Fruit fly (Drosophila melanogaster) whole organism, embryonic: Measurements from ENCODE around the gene Sgsh.
A peak's percentile ranks its signal among the peaks of the same experiment; 100 is the strongest.

ENCODE experiments used
- Bteb2 ChIP-seq: fragments of 200-800 bp; sonication (Bioruptor generic); optimal IDR thresholded peaks from 2 replicates; lab custom pipeline; 2016; ENCODE audit warnings: missing biosample characterization, missing genetic modification characterization
- CG10979 ChIP-seq: fragments of 200-800 bp; sonication (Bioruptor generic); optimal IDR thresholded peaks from 2 replicates; lab custom pipeline; 2018; ENCODE audit warnings: missing biosample characterization, mild to moderate bottlenecking, missing genetic modification characterization, moderate library complexity
- CG11560 ChIP-seq: fragments of 200-800 bp; sonication (Bioruptor generic); IDR thresholded peaks from 3 replicates; pipeline ENCODE4 v1.3.6; 2022; ENCODE audit warnings: missing biosample characterization, missing genetic modification characterization
- CG11723 ChIP-seq: fragments of 200-800 bp; sonication (Bioruptor generic); optimal IDR thresholded peaks from 2 replicates; lab custom pipeline; 2017; ENCODE audit warnings: missing biosample characterization, mild to moderate bottlenecking, missing genetic modification characterization
- CG12769 ChIP-seq: fragments of 200-800 bp; sonication (Bioruptor generic); optimal IDR thresholded peaks from 2 replicates; lab custom pipeline; 2019; ENCODE audit warnings: missing biosample characterization, mild to moderate bottlenecking, missing genetic modification characterization, moderate library complexity
- CG13123 ChIP-seq: fragments of 200-800 bp; sonication (Bioruptor generic); optimal IDR thresholded peaks from 2 replicates; lab custom pipeline; 2016; ENCODE audit warnings: missing biosample characterization, missing genetic modification characterization
- CG13894 ChIP-seq: fragments of 200-800 bp; sonication (Bioruptor generic); optimal IDR thresholded peaks from 3 replicates; lab custom pipeline; 2018; ENCODE audit warnings: missing biosample characterization, mild to moderate bottlenecking, missing genetic modification characterization, moderate library complexity
- CG14050 ChIP-seq: fragments of 200-800 bp; sonication (Bioruptor generic); IDR thresholded peaks from 3 replicates; pipeline ENCODE4 v1.3.6; 2022; ENCODE audit warnings: missing biosample characterization, missing genetic modification characterization
- CG16815 ChIP-seq: fragments of 200-800 bp; sonication (Bioruptor generic); optimal IDR thresholded peaks from 3 replicates; lab custom pipeline; 2017; ENCODE audit warnings: missing biosample characterization, mild to moderate bottlenecking, missing genetic modification characterization
- CG17186 ChIP-seq: fragments of 200-800 bp; sonication (Bioruptor generic); optimal IDR thresholded peaks from 3 replicates; lab custom pipeline; 2017; ENCODE audit warnings: missing biosample characterization, missing genetic modification reagents, missing genetic modification characterization
- CG17612 ChIP-seq: fragments of 200-800 bp; sonication (Bioruptor generic); IDR thresholded peaks from 2 replicates; pipeline ENCODE4 v1.3.6; 2022; ENCODE audit warnings: missing biosample characterization, missing genetic modification characterization
- CG18262 ChIP-seq: fragments of 200-800 bp; optimal IDR thresholded peaks from 3 replicates; lab custom pipeline; 2019; ENCODE audit warnings: missing biosample characterization, mild to moderate bottlenecking, missing genetic modification characterization, moderate library complexity
- CG2120 ChIP-seq: fragments of 200-800 bp; sonication (Bioruptor generic); optimal IDR thresholded peaks from 3 replicates; lab custom pipeline; 2016; ENCODE audit warnings: missing biosample characterization, missing genetic modification characterization
- CG2889 ChIP-seq: fragments of 200-800 bp; sonication (Bioruptor generic); IDR thresholded peaks from 3 replicates; pipeline ENCODE4 v1.3.6; 2022; ENCODE audit warnings: missing biosample characterization, missing genetic modification characterization
- CG30403 ChIP-seq: fragments of 200-800 bp; sonication (Bioruptor generic); optimal IDR thresholded peaks from 3 replicates; lab custom pipeline; 2016; ENCODE audit warnings: missing biosample characterization, missing genetic modification characterization
- CG3838 ChIP-seq: fragments of 200-800 bp; sonication (Bioruptor generic); optimal IDR thresholded peaks from 3 replicates; lab custom pipeline; 2016; ENCODE audit warnings: missing biosample characterization, missing genetic modification characterization
- CG4404 ChIP-seq: fragments of 200-800 bp; sonication (Bioruptor generic); IDR thresholded peaks from 2 replicates; pipeline ENCODE4 v1.3.6; 2022; ENCODE audit warnings: missing biosample characterization, missing genetic modification characterization
- CG6254 ChIP-seq: fragments of 200-800 bp; sonication (Bioruptor generic); optimal IDR thresholded peaks from 3 replicates; lab custom pipeline; 2017; ENCODE audit warnings: mild to moderate bottlenecking, missing biosample characterization, missing genetic modification reagents, missing genetic modification characterization
- CG8281 ChIP-seq: fragments of 200-800 bp; sonication (Bioruptor generic); optimal IDR thresholded peaks from 2 replicates; lab custom pipeline; 2018; ENCODE audit warnings: missing biosample characterization, mild to moderate bottlenecking, missing genetic modification characterization, moderate library complexity
- D ChIP-seq, 2 experiments: fragments of 200-800 bp in 1 of 2; fragments of >200 bp in 1 of 2; sonication (Bioruptor generic) in 1 of 2; optimal IDR thresholded peaks; 2 replicates in 1 of 2; 3 replicates in 1 of 2; lab custom pipeline; 2017; ENCODE audit warnings: mild to moderate bottlenecking in 1 of 2, missing biosample characterization in 1 of 2, missing genetic modification characterization in 1 of 2, missing genetic modification reagents in 1 of 2
- Elba2 ChIP-seq: fragments of 200-800 bp; sonication (Bioruptor generic); optimal IDR thresholded peaks from 3 replicates; lab custom pipeline; 2016; ENCODE audit warnings: missing biosample characterization, missing genetic modification characterization
- GATAe ChIP-seq: fragments of 200-800 bp; sonication (Bioruptor generic); conservative IDR thresholded peaks from 2 replicates; pipeline ENCODE4 v1.3.6; 2022; ENCODE audit warnings: missing biosample characterization, missing genetic modification characterization
- H2.0 ChIP-seq: fragments of 200-800 bp; sonication (Bioruptor generic); IDR thresholded peaks from 2 replicates; pipeline ENCODE4 v1.3.6; 2022; ENCODE audit warnings: missing biosample characterization, missing genetic modification characterization
- HHEX ChIP-seq: fragments of 200-800 bp; sonication (Bioruptor generic); optimal IDR thresholded peaks from 3 replicates; lab custom pipeline; 2017; ENCODE audit warnings: missing biosample characterization, mild to moderate bottlenecking, missing genetic modification characterization, missing genetic modification reagents
- Hsf ChIP-seq: fragments of 200-800 bp; sonication (Bioruptor generic); optimal IDR thresholded peaks from 3 replicates; lab custom pipeline; 2016; ENCODE audit warnings: missing biosample characterization, missing genetic modification characterization
- Jarid2 ChIP-seq: fragments of 200-800 bp; sonication (Bioruptor generic); optimal IDR thresholded peaks from 3 replicates; lab custom pipeline; 2017; ENCODE audit warnings: mild to moderate bottlenecking, missing biosample characterization, missing genetic modification reagents, missing genetic modification characterization
- NfI ChIP-seq: fragments of 200-800 bp; sonication (Bioruptor generic); optimal IDR thresholded peaks from 3 replicates; lab custom pipeline; 2018; ENCODE audit warnings: missing biosample characterization, mild to moderate bottlenecking, missing genetic modification characterization, moderate library complexity
- Oaz ChIP-seq: fragments of 200-800 bp; sonication (Bioruptor generic); IDR thresholded peaks from 2 replicates; pipeline ENCODE4 v1.3.6; 2022; ENCODE audit warnings: missing biosample characterization, missing genetic modification characterization
- Six4 ChIP-seq: fragments of 200-800 bp; sonication (Bioruptor generic); optimal IDR thresholded peaks from 2 replicates; lab custom pipeline; 2016; ENCODE audit warnings: missing biosample characterization, missing genetic modification characterization
- Ssrp ChIP-seq: fragments of 200-800 bp; sonication (Bioruptor generic); optimal IDR thresholded peaks from 2 replicates; lab custom pipeline; 2018; ENCODE audit warnings: missing biosample characterization, mild to moderate bottlenecking, missing genetic modification characterization, moderate library complexity
- amos ChIP-seq: fragments of 200-800 bp; sonication (Bioruptor generic); IDR thresholded peaks from 2 replicates; pipeline ENCODE4 v1.3.6; 2022; ENCODE audit warnings: missing biosample characterization, missing genetic modification characterization; ENCODE audit not compliant: partially characterized antibody
- bcd ChIP-seq: fragments of 200-800 bp; sonication (Bioruptor generic); optimal IDR thresholded peaks from 2 replicates; lab custom pipeline; 2017; ENCODE audit warnings: missing biosample characterization, mild to moderate bottlenecking, missing genetic modification characterization
- cas ChIP-seq: fragments of 200-800 bp; sonication (Bioruptor generic); IDR thresholded peaks from 2 replicates; pipeline ENCODE4 v1.3.6; 2022; ENCODE audit warnings: missing biosample characterization, missing genetic modification characterization
- chn ChIP-seq: fragments of 200-800 bp; sonication (Bioruptor generic); optimal IDR thresholded peaks from 2 replicates; lab custom pipeline; 2016; ENCODE audit warnings: missing biosample characterization, missing genetic modification characterization
- ci ChIP-seq: fragments of 200-800 bp; sonication (Bioruptor generic); IDR thresholded peaks from 3 replicates; pipeline ENCODE4 v1.3.6; 2022; ENCODE audit warnings: missing biosample characterization, missing genetic modification characterization
- en ChIP-seq: fragments of 200-800 bp; sonication (Bioruptor generic); optimal IDR thresholded peaks from 2 replicates; lab custom pipeline; 2016; ENCODE audit warnings: missing biosample characterization, missing genetic modification characterization
- ewg ChIP-seq: fragments of 200-800 bp; sonication (Bioruptor generic); optimal IDR thresholded peaks from 3 replicates; lab custom pipeline; 2017; ENCODE audit warnings: mild to moderate bottlenecking, missing biosample characterization, missing genetic modification reagents, missing genetic modification characterization
- fd3F ChIP-seq: fragments of 200-800 bp; sonication (Bioruptor generic); optimal IDR thresholded peaks from 2 replicates; lab custom pipeline; 2018; ENCODE audit warnings: missing biosample characterization, mild to moderate bottlenecking, missing genetic modification characterization, moderate library complexity
- hth ChIP-seq: fragments of >200 bp; optimal IDR thresholded peaks from 2 replicates; lab custom pipeline; 2017; ENCODE audit warnings: inconsistent platforms
- insv ChIP-seq, 2 experiments: fragments of 200-800 bp; sonication (Bioruptor generic); optimal IDR thresholded peaks; 3 replicates each; lab custom pipeline; 2016 to 2018; ENCODE audit warnings: missing biosample characterization in 2 of 2, missing genetic modification characterization in 2 of 2
- inv ChIP-seq: fragments of 200-800 bp; sonication (Bioruptor generic); IDR thresholded peaks from 2 replicates; pipeline ENCODE4 v1.3.6; 2022; ENCODE audit warnings: missing biosample characterization, missing genetic modification characterization; ENCODE audit not compliant: partially characterized antibody
- mirr ChIP-seq: fragments of 200-800 bp; sonication (Bioruptor generic); optimal IDR thresholded peaks from 3 replicates; lab custom pipeline; 2018; ENCODE audit warnings: missing biosample characterization, mild to moderate bottlenecking, missing genetic modification characterization
- scrt ChIP-seq: fragments of 200-800 bp; sonication (Bioruptor generic); optimal IDR thresholded peaks from 2 replicates; lab custom pipeline; 2018; ENCODE audit warnings: missing biosample characterization, mild to moderate bottlenecking, missing genetic modification characterization, moderate library complexity
- shn ChIP-seq: fragments of 200-800 bp; sonication (Bioruptor generic); optimal IDR thresholded peaks from 3 replicates; lab custom pipeline; 2016; ENCODE audit warnings: missing biosample characterization, missing genetic modification characterization
- slbo ChIP-seq: fragments of 200-800 bp; sonication (Bioruptor generic); IDR thresholded peaks from 2 replicates; pipeline ENCODE4 v1.3.6; 2022; ENCODE audit warnings: missing biosample characterization, missing genetic modification characterization
- tll ChIP-seq, 2 experiments: fragments of 200-800 bp in 1 of 2; fragments of >200 bp in 1 of 2; sonication (Bioruptor generic) in 1 of 2; optimal IDR thresholded peaks; 2 replicates each; lab custom pipeline; 2017 to 2019; ENCODE audit warnings: missing biosample characterization in 2 of 2, missing genetic modification characterization in 2 of 2, mild to moderate bottlenecking in 1 of 2, moderate library complexity in 1 of 2
- unc-4 ChIP-seq: fragments of 200-800 bp; sonication (Bioruptor generic); IDR thresholded peaks from 2 replicates; pipeline ENCODE4 v1.3.6; 2022; ENCODE audit warnings: missing biosample characterization, missing genetic modification characterization; ENCODE audit not compliant: partially characterized antibody
- zen ChIP-seq: fragments of 200-800 bp; sonication (Bioruptor generic); optimal IDR thresholded peaks from 3 replicates; lab custom pipeline; 2018; ENCODE audit warnings: missing biosample characterization, mild to moderate bottlenecking, missing genetic modification characterization, moderate library complexity

Gene Sgsh

dm6 chr3R:18928918-18929705, 16.4 kb upstream of the Sgsh start, which contains the start of gene CG42613 (continued):
- TF ChIP-seq bcd (peak; percentile 86), insv (GFP tag; optimal IDR thresholded peaks at IDR 0.05; lab: Kevin White, UChicago) (peak in 1 of 2 experiments; percentile 37), CG13123 (GFP tag; lab: Kevin White, UChicago) (no peak), CG13894 (tag; lab: Kevin White, UChicago) (no peak), ci (GFP tag; lab: Robert Waterston, UW) (peak; percentile 94), Bteb2 (GFP tag; lab: Kevin White, UChicago) (no peak), ewg (GFP tag; lab: Kevin White, UChicago) (peak; percentile 61), HHEX (GFP tag; lab: Kevin White, UChicago) (peak; percentile 80), CG2889 (GFP tag; lab: Robert Waterston, UW) (0 out of 3 replicates have a peak, but pooled peaks have one; percentile 37), CG3838 (GFP tag; lab: Kevin White, UChicago) (no peak), CG17186 (peak; percentile 72), Hsf (GFP tag; lab: Kevin White, UChicago) (peak; percentile 64), CG14050 (peak; percentile 25; the same call in 1 of the 3 replicates), Six4 (GFP tag; lab: Kevin White, UChicago) (peak; percentile 13), CG18262 (tag; lab: Kevin White, UChicago) (peak; percentile 29), CG6254 (GFP tag; lab: Kevin White, UChicago) (peak; percentile 40), slbo (GFP tag; lab: Robert Waterston, UW) (peak; percentile 81), CG2120 (GFP tag; lab: Kevin White, UChicago) (no peak), inv (GFP tag; lab: Robert Waterston, UW) (0 out of 2 replicates have a peak, but pooled peaks have one; percentile 42), D (optimal IDR thresholded peaks at IDR 0.05; lab: Kevin White, UChicago) (no peak), D (GFP tag; optimal IDR thresholded peaks at IDR 0.05; lab: Kevin White, UChicago) (peak; percentile 76), NfI (GFP tag; lab: Kevin White, UChicago) (peak; percentile 82), CG8281 (no peak), amos (peak; percentile 63), fd3F (GFP tag; lab: Kevin White, UChicago) (peak; percentile 42), tll (GFP tag; optimal IDR thresholded peaks at IDR 0.05; lab: Kevin White, UChicago) (no peak), CG4404 (GFP tag; lab: Robert Waterston, UW) (no peak), chn (GFP tag; lab: Kevin White, UChicago) (no peak), hth (lab: Kevin White, UChicago) (no peak), unc-4 (no peak), scrt (GFP tag; lab: Kevin White, UChicago) (no peak), CG30403 (GFP tag; lab: Kevin White, UChicago) (peak; percentile 44), mirr (GFP tag; lab: Kevin White, UChicago) (peak; percentile 76), CG11723 (peak; percentile 57), en (peak; percentile 61), H2.0 (GFP tag; lab: Robert Waterston, UW) (peak; percentile 72; the same call in 1 of the 2 replicates), GATAe (GFP tag; lab: Robert Waterston, UW) (no peak), CG16815 (GFP tag; lab: Kevin White, UChicago) (peak; percentile 45), cas (GFP tag; lab: Robert Waterston, UW) (no peak), Elba2 (GFP tag; lab: Kevin White, UChicago) (no peak), Jarid2 (GFP tag; lab: Kevin White, UChicago) (peak; percentile 19), shn (GFP tag; lab: Kevin White, UChicago) (peak; percentile 58), CG11560 (peak; percentile 49; the same call in 1 of the 3 replicates), CG10979 (tag; lab: Kevin White, UChicago) (peak; percentile 57), CG17612 (GFP tag; lab: Robert Waterston, UW) (peak; percentile 22; the same call in 1 of the 2 replicates), CG12769 (tag; lab: Kevin White, UChicago) (peak; percentile 12), Oaz (GFP tag; lab: Robert Waterston, UW) (peak; percentile 60; the same call in 1 of the 2 replicates), Ssrp (tag; lab: Kevin White, UChicago) (peak; percentile 26), zen (tag; lab: Kevin White, UChicago) (peak; percentile 77)
